Worm (Caenorhabditis elegans) whole organism, midembryonic: Measurements from ENCODE around the gene F52D2.12.

Experiments used
- T22C8.4 ChIP-seq: fragments of 200-800 bp; sonication (Bioruptor generic); IDR thresholded peaks from 2 replicates; pipeline ENCODE4 v1.3.6; 2022; ENCODE audit warnings: missing genetic modification characterization, missing compliant biosample characterization
- ref-1 ChIP-seq: fragments of 200-800 bp; sonication (Bioruptor generic); conservative IDR thresholded peaks from 2 replicates; pipeline ENCODE4 v1.3.6; 2022; ENCODE audit warnings: missing genetic modification reagents, missing genetic modification characterization, missing compliant biosample characterization
- tab-1 ChIP-seq: fragments of 200-800 bp; sonication (Bioruptor generic); IDR thresholded peaks from 2 replicates; pipeline ENCODE4 v1.3.6; 2022; ENCODE audit warnings: missing genetic modification characterization, missing compliant biosample characterization
- ztf-23 ChIP-seq: fragments of 200-800 bp; sonication (Bioruptor generic); IDR thresholded peaks from 2 replicates; pipeline ENCODE4 v1.3.6; 2022; ENCODE audit warnings: missing genetic modification reagents, missing genetic modification characterization, missing compliant biosample characterization
- ztf-29 ChIP-seq: fragments of 200-800 bp; sonication (Bioruptor generic); IDR thresholded peaks from 2 replicates; pipeline ENCODE4 v1.3.6; 2022; ENCODE audit warnings: missing genetic modification reagents, missing genetic modification characterization, missing compliant biosample characterization

- TF ChIP-seq ztf-29 (GFP tag; lab: Robert Waterston, UW) (no peak), tab-1 (GFP tag; lab: Robert Waterston, UW) (no peak), T22C8.4 (GFP tag; lab: Robert Waterston, UW) (no peak), ztf-23 (GFP tag; lab: Robert Waterston, UW) (no peak), ref-1 (GFP tag; lab: Robert Waterston, UW) (no peak)
Measured at ce11 chrX:2000517-2000916, 22.7 kb downstream of the F52D2.12 start.
